Worm (Caenorhabditis elegans): ENCODE results near the gene T23F6.3.

- TF ChIP-seq tra-4 (tag; optimal IDR thresholded peaks at IDR 0.05) (no peak), hmg-4 (GFP tag; optimal IDR thresholded peaks at IDR 0.05) (no peak), hnd-1 (tag; optimal IDR thresholded peaks at IDR 0.05) (no peak), tbx-11 (GFP tag; IDR thresholded peaks at IDR 0.05) (no peak), hmbx-1 (tag; optimal IDR thresholded peaks at IDR 0.05) (no peak), ama-1 (optimal IDR thresholded peaks at IDR 0.05) (no peak), B0310.2 (tag; optimal IDR thresholded peaks at IDR 0.05) (no peak), ceh-36 (tag; optimal IDR thresholded peaks at IDR 0.05) (no peak), ceh-13 (GFP tag; optimal IDR thresholded peaks at IDR 0.05) (no peak), F13C5.2 (tag; optimal IDR thresholded peaks at IDR 0.05) (no peak), ets-7 (tag; optimal IDR thresholded peaks at IDR 0.05) (no peak), aly-1 (tag; optimal IDR thresholded peaks at IDR 0.05) (no peak)
Observed at ce11 chrIV:12762782-12763181, 38.2 kb upstream of the T23F6.3 start.
